Worm (Caenorhabditis elegans) whole organism, L3 larva: ENCODE data around the gene slc-25A10.

ENCODE experiments used
- ama-1 ChIP-seq: fragments of 150-350 bp; optimal IDR thresholded peaks from 2 replicates; lab custom pipeline; 2018
- ceh-82 ChIP-seq: fragments of 150-350 bp; optimal IDR thresholded peaks from 2 replicates; lab custom pipeline; 2014; ENCODE audit warnings: missing biosample characterization, missing genetic modification characterization
- ceh-9 ChIP-seq: sonication (generic microtip); optimal IDR thresholded peaks from 2 replicates; lab custom pipeline; 2018; ENCODE audit warnings: missing biosample characterization, missing genetic modification characterization
- nhr-11 ChIP-seq: fragments of 150-350 bp; optimal IDR thresholded peaks from 2 replicates; lab custom pipeline; 2014; ENCODE audit warnings: missing biosample characterization, missing genetic modification characterization
- pha-4 ChIP-seq: fragments of 150-350 bp; optimal IDR thresholded peaks from 2 replicates; lab custom pipeline; 2014; ENCODE audit warnings: missing biosample characterization, missing genetic modification reagents, missing genetic modification characterization
- snpc-4 ChIP-seq: fragments of 150-350 bp; optimal IDR thresholded peaks from 2 replicates; lab custom pipeline; 2014; ENCODE audit warnings: missing biosample characterization, missing genetic modification characterization
- unc-39 ChIP-seq: sonication (generic microtip); optimal IDR thresholded peaks from 4 replicates; lab custom pipeline; 2017; ENCODE audit warnings: missing biosample characterization, missing genetic modification characterization
- unc-62 ChIP-seq: fragments of 150-350 bp; sonication (generic microtip); optimal IDR thresholded peaks from 4 replicates; lab custom pipeline; 2014; ENCODE audit warnings: missing biosample characterization, missing genetic modification reagents, missing genetic modification characterization

DNA sequence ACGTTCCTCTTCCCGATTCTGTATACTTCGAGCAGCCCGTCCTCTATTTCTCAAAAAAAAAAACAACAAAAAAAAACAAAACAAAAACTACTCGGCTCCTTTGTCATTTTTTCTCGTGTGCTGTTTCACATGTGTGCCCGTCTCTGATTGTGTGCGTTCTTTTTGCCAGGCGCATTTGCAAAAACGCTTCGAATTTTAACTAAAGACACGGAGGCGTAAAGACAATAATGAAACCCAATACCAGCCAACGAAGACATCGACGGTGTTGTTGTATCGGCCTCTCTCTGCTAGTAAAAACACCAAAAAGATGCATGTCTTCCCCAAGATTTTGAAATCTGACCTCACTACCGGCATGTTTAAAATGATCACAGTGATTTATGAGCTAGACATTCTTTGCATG lies 21.4 kb upstream of the slc-25A10 start:
- TF ChIP-seq snpc-4 (tag; lab: Kevin White, UChicago) (no peak), ama-1 (peak; percentile 47), pha-4 (tag; lab: Kevin White, UChicago) (peak; percentile 51), unc-62 (no peak), ceh-9 (tag; lab: Kevin White, UChicago) (no peak), ceh-82 (tag; lab: Kevin White, UChicago) (no peak), nhr-11 (no peak), unc-39 (tag; lab: Kevin White, UChicago) (no peak)
